Fruit fly (Drosophila melanogaster) whole organism, wandering third instar larva: ENCODE results near the gene IscU.

Experiments
- Abd-B ChIP-seq: fragments of >200 bp; optimal IDR thresholded peaks from 2 replicates; lab custom pipeline; 2017; ENCODE audit warnings: missing biosample characterization, missing genetic modification characterization
- CG32264 ChIP-seq: fragments of 200-800 bp; sonication (Bioruptor generic); optimal IDR thresholded peaks from 2 replicates; lab custom pipeline; 2016; ENCODE audit warnings: missing biosample characterization, missing genetic modification characterization
- CG9705 ChIP-seq: fragments of 200-800 bp; sonication (Bioruptor generic); optimal IDR thresholded peaks from 2 replicates; lab custom pipeline; 2018; ENCODE audit warnings: missing biosample characterization, mild to moderate bottlenecking, missing genetic modification characterization
- CrebA ChIP-seq: fragments of 200-800 bp; sonication (Bioruptor generic); optimal IDR thresholded peaks from 2 replicates; lab custom pipeline; 2016; ENCODE audit warnings: missing biosample characterization, mild to moderate bottlenecking, missing genetic modification characterization, borderline replicate concordance
- Dfd ChIP-seq: fragments of >200 bp; optimal IDR thresholded peaks from 2 replicates; lab custom pipeline; 2017; ENCODE audit warnings: missing biosample characterization, missing genetic modification characterization
- Dif ChIP-seq: fragments of 200-275, 200-300 bp; sonication (Bioruptor generic); optimal IDR thresholded peaks from 2 replicates; lab custom pipeline; 2018; ENCODE audit warnings: missing biosample characterization, missing genetic modification characterization; ENCODE audit not compliant: partially characterized antibody
- GATAd ChIP-seq: sonication (Bioruptor generic); optimal IDR thresholded peaks from 2 replicates; lab custom pipeline; 2016; ENCODE audit warnings: missing biosample characterization, missing genetic modification characterization
- HLH106 ChIP-seq: fragments of 200-800 bp; optimal IDR thresholded peaks from 3 replicates; lab custom pipeline; 2019; ENCODE audit warnings: missing biosample characterization, mild to moderate bottlenecking, missing genetic modification characterization, moderate library complexity
- Hnf4 ChIP-seq: fragments of 200-800 bp; sonication (Bioruptor generic); optimal IDR thresholded peaks from 2 replicates; lab custom pipeline; 2016; ENCODE audit warnings: missing biosample characterization, mild to moderate bottlenecking, missing genetic modification characterization
- Hr78 ChIP-seq: fragments of >200 bp; optimal IDR thresholded peaks from 2 replicates; lab custom pipeline; 2017; ENCODE audit warnings: missing biosample characterization, missing genetic modification characterization
- Hr83 ChIP-seq: fragments of 200-300 bp; sonication (Bioruptor generic); optimal IDR thresholded peaks from 2 replicates; lab custom pipeline; 2016; ENCODE audit warnings: missing biosample characterization, mild to moderate bottlenecking, missing genetic modification characterization, moderate library complexity; ENCODE audit not compliant: poor library complexity, severe bottlenecking
- Jra ChIP-seq: sonication (Bioruptor generic); optimal IDR thresholded peaks from 2 replicates; lab custom pipeline; 2016; ENCODE audit warnings: missing biosample characterization, missing genetic modification characterization
- Mio ChIP-seq: sonication (Bioruptor generic); optimal IDR thresholded peaks from 2 replicates; lab custom pipeline; 2016; ENCODE audit warnings: missing biosample characterization, missing genetic modification characterization
- Myc ChIP-seq: fragments of >200 bp; optimal IDR thresholded peaks from 2 replicates; lab custom pipeline; 2017
- N ChIP-seq: fragments of >200 bp; optimal IDR thresholded peaks from 2 replicates; lab custom pipeline; 2018; ENCODE audit warnings: missing biosample characterization, missing external identifiers, missing genetic modification characterization
- OdsH ChIP-seq: fragments of 200-800 bp; sonication (Bioruptor generic); optimal IDR thresholded peaks from 2 replicates; lab custom pipeline; 2016; ENCODE audit warnings: missing biosample characterization, mild to moderate bottlenecking, missing genetic modification characterization
- Rel ChIP-seq, 2 experiments: fragments of 200-800 bp; sonication (Bioruptor generic) in 1 of 2; optimal IDR thresholded peaks; 2 replicates in 1 of 2; 3 replicates in 1 of 2; lab custom pipeline; 2016 to 2019; ENCODE audit warnings: mild to moderate bottlenecking in 2 of 2, missing biosample characterization in 2 of 2, missing genetic modification characterization in 2 of 2, moderate library complexity in 1 of 2
- Sp1 ChIP-seq: fragments of 200-800 bp; sonication (Bioruptor generic); optimal IDR thresholded peaks from 3 replicates; lab custom pipeline; 2019; ENCODE audit warnings: missing biosample characterization, mild to moderate bottlenecking, missing genetic modification characterization, moderate library complexity
- Vsx2 ChIP-seq: fragments of 200-300, 225-300 bp; sonication (Bioruptor generic); optimal IDR thresholded peaks from 2 replicates; lab custom pipeline; 2018; ENCODE audit warnings: missing biosample characterization, missing genetic modification characterization; ENCODE audit not compliant: partially characterized antibody
- br ChIP-seq: fragments of 200-800 bp; sonication (Bioruptor generic); optimal IDR thresholded peaks from 2 replicates; lab custom pipeline; 2016; ENCODE audit warnings: missing biosample characterization, missing genetic modification characterization
- brk ChIP-seq: fragments of 200-800 bp; sonication (Bioruptor generic); optimal IDR thresholded peaks from 2 replicates; lab custom pipeline; 2016; ENCODE audit warnings: missing biosample characterization, mild to moderate bottlenecking, missing genetic modification characterization
- dl ChIP-seq, 2 experiments: fragments of 175-275, 200-275 bp in 1 of 2; fragments of 200-275 bp in 1 of 2; sonication (Bioruptor generic); optimal IDR thresholded peaks; lab custom pipeline; 2018; ENCODE audit warnings: mild to moderate bottlenecking in 2 of 2, missing biosample characterization in 2 of 2, missing genetic modification characterization in 2 of 2, moderate library complexity in 2 of 2; ENCODE audit not compliant: partially characterized antibody in 2 of 2, insufficient read depth in 1 of 2
- dmrt93B ChIP-seq: fragments of 200-800 bp; sonication (Bioruptor generic); optimal IDR thresholded peaks from 2 replicates; lab custom pipeline; 2018; ENCODE audit warnings: missing biosample characterization, mild to moderate bottlenecking, missing genetic modification characterization
- dsf ChIP-seq: sonication (Bioruptor generic); optimal IDR thresholded peaks from 2 replicates; lab custom pipeline; 2016; ENCODE audit warnings: missing biosample characterization, missing genetic modification characterization, borderline replicate concordance
- ey ChIP-seq: fragments of 200-800 bp; sonication (Bioruptor generic); optimal IDR thresholded peaks from 2 replicates; lab custom pipeline; 2016; ENCODE audit warnings: missing biosample characterization, missing genetic modification characterization
- foxo ChIP-seq, 2 experiments: fragments of 200-800 bp; sonication (Bioruptor generic); optimal IDR thresholded peaks; 2 replicates in 1 of 2; 3 replicates in 1 of 2; lab custom pipeline; 2016 to 2017; ENCODE audit warnings: missing biosample characterization in 2 of 2, missing genetic modification characterization in 2 of 2
- fru ChIP-seq: fragments of 200-800 bp; sonication (Bioruptor generic); optimal IDR thresholded peaks from 3 replicates; lab custom pipeline; 2016; ENCODE audit warnings: missing biosample characterization, mild to moderate bottlenecking, missing genetic modification characterization
- h ChIP-seq: fragments of 200-800 bp; sonication (Bioruptor generic); optimal IDR thresholded peaks from 3 replicates; lab custom pipeline; 2016; ENCODE audit warnings: missing biosample characterization, mild to moderate bottlenecking, missing genetic modification characterization
- jim ChIP-seq: fragments of 175-275, 200-325 bp; sonication (Bioruptor generic); optimal IDR thresholded peaks from 2 replicates; lab custom pipeline; 2016; ENCODE audit warnings: missing biosample characterization, mild to moderate bottlenecking, missing genetic modification characterization
- lola ChIP-seq: fragments of >200 bp; optimal IDR thresholded peaks from 2 replicates; lab custom pipeline; 2017; ENCODE audit warnings: missing biosample characterization, missing genetic modification characterization
- pan ChIP-seq: fragments of >200 bp; optimal IDR thresholded peaks from 2 replicates; lab custom pipeline; 2017
- psq ChIP-seq: fragments of 200-800 bp; sonication (Bioruptor generic); optimal IDR thresholded peaks from 3 replicates; lab custom pipeline; 2017; ENCODE audit warnings: missing biosample characterization, mild to moderate bottlenecking, missing genetic modification characterization, moderate library complexity
- rgr ChIP-seq: fragments of 200-800 bp; sonication (Bioruptor generic); optimal IDR thresholded peaks from 3 replicates; lab custom pipeline; 2016; ENCODE audit warnings: missing biosample characterization, mild to moderate bottlenecking, missing genetic modification characterization
- sage ChIP-seq: fragments of 200-800 bp; sonication (Bioruptor generic); optimal IDR thresholded peaks from 2 replicates; lab custom pipeline; 2016; ENCODE audit warnings: missing biosample characterization, mild to moderate bottlenecking, missing genetic modification characterization
- sv ChIP-seq: fragments of 200-800 bp; sonication (Bioruptor generic); optimal IDR thresholded peaks from 3 replicates; lab custom pipeline; 2016; ENCODE audit warnings: missing biosample characterization, missing genetic modification characterization
- tai ChIP-seq: sonication (Bioruptor generic); optimal IDR thresholded peaks from 2 replicates; lab custom pipeline; 2016; ENCODE audit warnings: missing biosample characterization, missing genetic modification characterization
- usp ChIP-seq: fragments of >200 bp; optimal IDR thresholded peaks from 2 replicates; lab custom pipeline; 2017; ENCODE audit warnings: missing biosample characterization, missing genetic modification characterization
- woc ChIP-seq: sonication (Bioruptor generic); optimal IDR thresholded peaks from 2 replicates; lab custom pipeline; 2016; ENCODE audit warnings: missing biosample characterization, mild to moderate bottlenecking, missing genetic modification characterization

The IscU gene

dm6 chr3R:8823761-8824499, at the start of gene IscU, which contains the start of gene CG8379:
Gene IscU, minus strand, starts transcription at chr3R:8824177.
Gene CG8379, plus strand, starts transcription at chr3R:8824411.
- TF ChIP-seq psq (GFP tag; lab: Kevin White, UChicago) (no peak), fru (no peak), h (GFP tag; lab: Kevin White, UChicago) (no peak), sage (GFP tag; lab: Kevin White, UChicago) (peak; percentile 38), Rel (GFP tag; optimal IDR thresholded peaks at IDR 0.05; lab: Kevin White, UChicago) (peak; percentile 3), Rel (tag; optimal IDR thresholded peaks at IDR 0.05; lab: Kevin White, UChicago) (no peak), CG9705 (no peak), usp (GFP tag; lab: Kevin White, UChicago) (no peak), Myc (lab: Kevin White, UChicago) (peak; percentile 9), foxo (GFP tag; optimal IDR thresholded peaks at IDR 0.05; lab: Kevin White, UChicago) (no peak), Hr83 (no peak), Sp1 (GFP tag; lab: Kevin White, UChicago) (no peak), Abd-B (GFP tag; lab: Kevin White, UChicago) (no peak), brk (GFP tag; lab: Kevin White, UChicago) (no peak), Hr78 (GFP tag; lab: Kevin White, UChicago) (no peak)

DNA sequence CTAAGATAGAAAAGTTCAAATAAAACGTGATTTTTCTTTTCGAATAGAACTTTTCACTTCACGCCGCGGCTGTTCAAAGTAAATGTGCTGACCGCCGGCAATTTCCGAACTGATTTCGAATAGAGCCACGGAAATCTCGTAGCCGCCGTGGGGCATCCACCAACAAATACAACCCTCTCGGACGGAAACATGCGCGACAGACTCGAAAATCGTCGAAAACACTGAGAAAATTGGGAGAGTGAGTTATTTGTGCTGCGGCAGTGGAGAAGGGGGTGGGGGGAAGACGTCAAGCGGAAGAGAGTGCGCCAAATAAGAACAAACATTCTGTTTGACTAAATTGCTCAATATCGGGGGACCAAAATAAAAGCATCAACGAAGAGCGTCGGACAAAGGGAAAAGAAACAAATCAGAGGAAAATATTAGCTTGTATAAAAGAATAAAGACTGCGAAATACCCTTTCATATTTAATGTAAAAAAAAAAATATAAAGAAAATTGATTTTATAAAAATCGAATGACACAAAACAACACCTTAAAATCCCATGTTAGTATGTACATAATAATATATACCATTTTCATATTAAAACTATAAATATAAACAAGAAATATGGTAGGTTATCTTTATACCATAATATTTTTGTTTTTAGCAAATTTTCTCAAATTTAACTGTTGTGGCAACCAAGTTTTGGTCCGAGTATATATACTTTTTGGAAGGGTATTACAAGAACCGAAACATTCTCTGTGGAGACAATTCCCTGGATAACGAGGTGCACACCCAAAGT, 43.5 kb upstream of the IscU start:
- TF ChIP-seq Mio (GFP tag; lab: Kevin White, UChicago): no peak
- peak; percentile 24 for TF ChIP-seq HLH106
- TF ChIP-seq sage (GFP tag; lab: Kevin White, UChicago): no peak
- TF ChIP-seq Dfd (GFP tag; lab: Kevin White, UChicago): no peak
- no peak for TF ChIP-seq CrebA (GFP tag; lab: Kevin White, UChicago)
- peak; percentile 11 for TF ChIP-seq OdsH (GFP tag; lab: Kevin White, UChicago)
- TF ChIP-seq lola: no peak
- no peak for TF ChIP-seq woc
- no peak for TF ChIP-seq jim (GFP tag; lab: Kevin White, UChicago)
- TF ChIP-seq dmrt93B (GFP tag; lab: Kevin White, UChicago): no peak
- TF ChIP-seq Dif (GFP tag; lab: Kevin White, UChicago): no peak
- TF ChIP-seq Sp1 (GFP tag; lab: Kevin White, UChicago): peak; percentile 59
- no peak for TF ChIP-seq tai (GFP tag; lab: Kevin White, UChicago)
- no peak for TF ChIP-seq pan
- TF ChIP-seq rgr (GFP tag; lab: Kevin White, UChicago): no peak
- TF ChIP-seq Abd-B (GFP tag; lab: Kevin White, UChicago): no peak
- no peak for TF ChIP-seq br (GFP tag; lab: Kevin White, UChicago)
- no peak for TF ChIP-seq Myc (lab: Kevin White, UChicago)
- TF ChIP-seq dsf (GFP tag; lab: Kevin White, UChicago): no peak
- no peak for TF ChIP-seq usp (GFP tag; lab: Kevin White, UChicago)
- TF ChIP-seq brk (GFP tag; lab: Kevin White, UChicago): no peak
- no peak for TF ChIP-seq dl (GFP tag; optimal IDR thresholded peaks at IDR 0.05; lab: Kevin White, UChicago; ENCODE audit: insufficient read depth in 1 of 2, partially characterized antibody in 2 of 2)
- TF ChIP-seq Hnf4: no peak
- no peak for TF ChIP-seq Hr83
- no peak for TF ChIP-seq ey (GFP tag; lab: Kevin White, UChicago)
- no peak for TF ChIP-seq CG32264 (GFP tag; lab: Kevin White, UChicago)
- TF ChIP-seq N (GFP tag; lab: Kevin White, UChicago): no peak
- no peak for TF ChIP-seq h (GFP tag; lab: Kevin White, UChicago)
- no peak for TF ChIP-seq fru
- TF ChIP-seq Rel (GFP tag; optimal IDR thresholded peaks at IDR 0.05; lab: Kevin White, UChicago): no peak
- no peak for TF ChIP-seq Rel (tag; optimal IDR thresholded peaks at IDR 0.05; lab: Kevin White, UChicago)
- no peak for TF ChIP-seq CG9705
- TF ChIP-seq Jra: no peak
- TF ChIP-seq Hr78 (GFP tag; lab: Kevin White, UChicago): no peak
- no peak for TF ChIP-seq sv (GFP tag; lab: Kevin White, UChicago)
- no peak for TF ChIP-seq Vsx2 (GFP tag; lab: Kevin White, UChicago)
- TF ChIP-seq GATAd (GFP tag; lab: Kevin White, UChicago): no peak
- peak; percentile 31 for TF ChIP-seq psq (GFP tag; lab: Kevin White, UChicago)
- TF ChIP-seq foxo (GFP tag; optimal IDR thresholded peaks at IDR 0.05; lab: Kevin White, UChicago): peak in 1 of 2 experiments; percentile 18
